Fruit fly (Drosophila melanogaster) whole organism, wandering third instar larva: ENCODE results near the gene CG16956.
"Not testable (repeated sequence)": the region's sequence is repeated elsewhere in the genome, so short reads cannot be mapped to it uniquely, and the experiment has no call there.

Source experiments
- CG9705 ChIP-seq: fragments of 200-800 bp; sonication (Bioruptor generic); optimal IDR thresholded peaks from 2 replicates; lab custom pipeline; 2018; ENCODE audit warnings: missing biosample characterization, mild to moderate bottlenecking, missing genetic modification characterization
- CrebA ChIP-seq: fragments of 200-800 bp; sonication (Bioruptor generic); optimal IDR thresholded peaks from 2 replicates; lab custom pipeline; 2016; ENCODE audit warnings: missing biosample characterization, mild to moderate bottlenecking, missing genetic modification characterization, borderline replicate concordance
- Dif ChIP-seq: fragments of 200-275, 200-300 bp; sonication (Bioruptor generic); optimal IDR thresholded peaks from 2 replicates; lab custom pipeline; 2018; ENCODE audit warnings: missing biosample characterization, missing genetic modification characterization; ENCODE audit not compliant: partially characterized antibody
- N ChIP-seq: fragments of >200 bp; optimal IDR thresholded peaks from 2 replicates; lab custom pipeline; 2018; ENCODE audit warnings: missing biosample characterization, missing external identifiers, missing genetic modification characterization
- dl ChIP-seq, 2 experiments: fragments of 175-275, 200-275 bp in 1 of 2; fragments of 200-275 bp in 1 of 2; sonication (Bioruptor generic); optimal IDR thresholded peaks; lab custom pipeline; 2018; ENCODE audit warnings: mild to moderate bottlenecking in 2 of 2, missing biosample characterization in 2 of 2, missing genetic modification characterization in 2 of 2, moderate library complexity in 2 of 2; ENCODE audit not compliant: partially characterized antibody in 2 of 2, insufficient read depth in 1 of 2
- fru ChIP-seq: fragments of 200-800 bp; sonication (Bioruptor generic); optimal IDR thresholded peaks from 3 replicates; lab custom pipeline; 2016; ENCODE audit warnings: missing biosample characterization, mild to moderate bottlenecking, missing genetic modification characterization
- h ChIP-seq: fragments of 200-800 bp; sonication (Bioruptor generic); optimal IDR thresholded peaks from 3 replicates; lab custom pipeline; 2016; ENCODE audit warnings: missing biosample characterization, mild to moderate bottlenecking, missing genetic modification characterization
- psq ChIP-seq: fragments of 200-800 bp; sonication (Bioruptor generic); optimal IDR thresholded peaks from 3 replicates; lab custom pipeline; 2017; ENCODE audit warnings: missing biosample characterization, mild to moderate bottlenecking, missing genetic modification characterization, moderate library complexity
- rgr ChIP-seq: fragments of 200-800 bp; sonication (Bioruptor generic); optimal IDR thresholded peaks from 3 replicates; lab custom pipeline; 2016; ENCODE audit warnings: missing biosample characterization, mild to moderate bottlenecking, missing genetic modification characterization
- sv ChIP-seq: fragments of 200-800 bp; sonication (Bioruptor generic); optimal IDR thresholded peaks from 3 replicates; lab custom pipeline; 2016; ENCODE audit warnings: missing biosample characterization, missing genetic modification characterization
- woc ChIP-seq: sonication (Bioruptor generic); optimal IDR thresholded peaks from 2 replicates; lab custom pipeline; 2016; ENCODE audit warnings: missing biosample characterization, mild to moderate bottlenecking, missing genetic modification characterization

- TF ChIP-seq psq (GFP tag; lab: Kevin White, UChicago); woc (GFP tag; lab: Kevin White, UChicago); N (GFP tag; lab: Kevin White, UChicago); Dif (GFP tag; lab: Kevin White, UChicago); sv (GFP tag; lab: Kevin White, UChicago); CrebA (GFP tag; lab: Kevin White, UChicago); rgr (GFP tag; lab: Kevin White, UChicago); h; CG9705 (GFP tag; lab: Kevin White, UChicago); fru; dl (GFP tag; optimal IDR thresholded peaks at IDR 0.05; lab: Kevin White, UChicago; ENCODE audit: insufficient read depth in 1 of 2, partially characterized antibody in 2 of 2): not testable (repeated sequence)
Measured at dm6 chr2L:13449397-13449796, 35.0 kb upstream of the CG16956 start, which contains the start of gene Hsp60D.
